Fruit fly (Drosophila melanogaster) whole organism, embryonic: ENCODE results near the gene Tsf2.

Experiments used
- ATbp ChIP-seq: fragments of 200-800 bp; sonication (Bioruptor generic); optimal IDR thresholded peaks from 2 replicates; lab custom pipeline; 2017; ENCODE audit warnings: missing biosample characterization, mild to moderate bottlenecking, missing genetic modification characterization, missing genetic modification reagents
- Antp ChIP-seq: fragments of 200-800 bp; sonication (Bioruptor generic); optimal IDR thresholded peaks from 3 replicates; lab custom pipeline; 2016; ENCODE audit warnings: missing biosample characterization, missing genetic modification characterization
- CG11723 ChIP-seq: fragments of 200-800 bp; sonication (Bioruptor generic); optimal IDR thresholded peaks from 2 replicates; lab custom pipeline; 2017; ENCODE audit warnings: missing biosample characterization, mild to moderate bottlenecking, missing genetic modification characterization
- CG13296 ChIP-seq: fragments of 200-800 bp; sonication (Bioruptor generic); optimal IDR thresholded peaks from 3 replicates; lab custom pipeline; 2018; ENCODE audit warnings: missing biosample characterization, mild to moderate bottlenecking, missing genetic modification characterization
- CG13424 ChIP-seq: fragments of 200-800 bp; sonication (Bioruptor generic); optimal IDR thresholded peaks from 2 replicates; lab custom pipeline; 2019; ENCODE audit warnings: missing biosample characterization, mild to moderate bottlenecking, missing genetic modification characterization, moderate library complexity
- CG13624 ChIP-seq: fragments of 200-800 bp; sonication (Bioruptor generic); optimal IDR thresholded peaks from 2 replicates; lab custom pipeline; 2016; ENCODE audit warnings: missing biosample characterization, missing genetic modification characterization
- CG13894 ChIP-seq: fragments of 200-800 bp; sonication (Bioruptor generic); optimal IDR thresholded peaks from 3 replicates; lab custom pipeline; 2018; ENCODE audit warnings: missing biosample characterization, mild to moderate bottlenecking, missing genetic modification characterization, moderate library complexity
- CG14860 ChIP-seq: fragments of 200-800 bp; sonication (Bioruptor generic); IDR thresholded peaks from 3 replicates; pipeline ENCODE4 v1.3.6; 2022; ENCODE audit warnings: missing biosample characterization, missing genetic modification characterization; ENCODE audit not compliant: partially characterized antibody
- CG15011 ChIP-seq: fragments of 200-800 bp; sonication (Bioruptor generic); optimal IDR thresholded peaks from 3 replicates; lab custom pipeline; 2018; ENCODE audit warnings: missing biosample characterization, mild to moderate bottlenecking, missing genetic modification characterization
- CG17361 ChIP-seq: fragments of 200-800 bp; sonication (Bioruptor generic); IDR thresholded peaks from 3 replicates; pipeline ENCODE4 v1.3.6; 2022; ENCODE audit warnings: missing biosample characterization, missing genetic modification characterization
- CG17829 ChIP-seq: fragments of 200-800 bp; optimal IDR thresholded peaks from 2 replicates; lab custom pipeline; 2019; ENCODE audit warnings: missing biosample characterization, mild to moderate bottlenecking, missing genetic modification characterization, moderate library complexity
- CG18262 ChIP-seq: fragments of 200-800 bp; optimal IDR thresholded peaks from 3 replicates; lab custom pipeline; 2019; ENCODE audit warnings: missing biosample characterization, mild to moderate bottlenecking, missing genetic modification characterization, moderate library complexity
- CG18476 ChIP-seq: fragments of 200-800 bp; sonication (Bioruptor generic); optimal IDR thresholded peaks from 2 replicates; lab custom pipeline; 2016; ENCODE audit warnings: missing biosample characterization, mild to moderate bottlenecking, missing genetic modification characterization
- CG32772 ChIP-seq: fragments of 200-800 bp; sonication (Bioruptor generic); IDR thresholded peaks from 2 replicates; pipeline ENCODE4 v1.3.6; 2022; ENCODE audit warnings: missing biosample characterization, missing genetic modification characterization
- CG3281 ChIP-seq: fragments of 200-800 bp; sonication (Bioruptor generic); optimal IDR thresholded peaks from 3 replicates; lab custom pipeline; 2017; ENCODE audit warnings: missing biosample characterization, mild to moderate bottlenecking, missing genetic modification characterization
- CG3726 ChIP-seq: fragments of 200-800 bp; sonication (Bioruptor generic); IDR thresholded peaks from 3 replicates; pipeline ENCODE4, ENCODE4 v1.3.6; 2022; ENCODE audit warnings: missing biosample characterization, missing genetic modification characterization
- CG3995 ChIP-seq: fragments of 200-800 bp; sonication (Bioruptor generic); optimal IDR thresholded peaks from 3 replicates; lab custom pipeline; 2016; ENCODE audit warnings: missing biosample characterization, missing genetic modification characterization
- CG7839 ChIP-seq: fragments of 200-800 bp; sonication (Bioruptor generic); optimal IDR thresholded peaks from 3 replicates; lab custom pipeline; 2018; ENCODE audit warnings: missing biosample characterization, mild to moderate bottlenecking, missing genetic modification characterization, moderate library complexity
- CG8290 ChIP-seq, 3 experiments: fragments of 200-800 bp; sonication (Bioruptor generic); optimal IDR thresholded peaks; 2 replicates each; lab custom pipeline; 2016 to 2019; ENCODE audit warnings: missing biosample characterization in 3 of 3, missing genetic modification characterization in 3 of 3, mild to moderate bottlenecking in 2 of 3, moderate library complexity in 1 of 3
- CG8765 ChIP-seq: fragments of 200-800 bp; sonication (Bioruptor generic); IDR thresholded peaks from 2 replicates; pipeline ENCODE4 v1.3.6; 2022; ENCODE audit warnings: missing biosample characterization, missing genetic modification characterization
- CG8924 ChIP-seq: fragments of 200-800 bp; optimal IDR thresholded peaks from 3 replicates; lab custom pipeline; 2019; ENCODE audit warnings: missing biosample characterization, mild to moderate bottlenecking, missing genetic modification characterization, moderate library complexity
- CG9609 ChIP-seq: fragments of 200-800 bp; sonication (Bioruptor generic); optimal IDR thresholded peaks from 3 replicates; lab custom pipeline; 2016; ENCODE audit warnings: missing biosample characterization, missing genetic modification characterization
- CoRest ChIP-seq: fragments of 200-800 bp; sonication (Bioruptor generic); optimal IDR thresholded peaks from 3 replicates; lab custom pipeline; 2018; ENCODE audit warnings: missing biosample characterization, mild to moderate bottlenecking, missing genetic modification characterization, moderate library complexity
- Doc3 ChIP-seq: fragments of 200-800 bp; sonication (Bioruptor generic); IDR thresholded peaks from 3 replicates; pipeline ENCODE4 v1.3.6; 2022; ENCODE audit warnings: missing biosample characterization, missing genetic modification characterization; ENCODE audit not compliant: partially characterized antibody
- Fer1 ChIP-seq: fragments of 200-800 bp; sonication (Bioruptor generic); optimal IDR thresholded peaks from 2 replicates; lab custom pipeline; 2017; ENCODE audit warnings: missing biosample characterization, mild to moderate bottlenecking, missing genetic modification characterization
- H2.0 ChIP-seq: fragments of 200-800 bp; sonication (Bioruptor generic); IDR thresholded peaks from 2 replicates; pipeline ENCODE4 v1.3.6; 2022; ENCODE audit warnings: missing biosample characterization, missing genetic modification characterization
- HHEX ChIP-seq: fragments of 200-800 bp; sonication (Bioruptor generic); optimal IDR thresholded peaks from 3 replicates; lab custom pipeline; 2017; ENCODE audit warnings: missing biosample characterization, mild to moderate bottlenecking, missing genetic modification characterization, missing genetic modification reagents
- Meics ChIP-seq: fragments of 200-800 bp; sonication (Bioruptor generic); optimal IDR thresholded peaks from 2 replicates; lab custom pipeline; 2017; ENCODE audit warnings: missing biosample characterization, mild to moderate bottlenecking, missing genetic modification characterization
- Opbp ChIP-seq: fragments of 200-800 bp; sonication (Bioruptor generic); IDR thresholded peaks from 3 replicates; pipeline ENCODE4 v1.3.6; 2022; ENCODE audit warnings: missing biosample characterization, missing genetic modification characterization; ENCODE audit not compliant: partially characterized antibody
- PHDP ChIP-seq: fragments of 200-800 bp; sonication (Bioruptor generic); optimal IDR thresholded peaks from 3 replicates; lab custom pipeline; 2018; ENCODE audit warnings: missing biosample characterization, mild to moderate bottlenecking, missing genetic modification characterization, moderate library complexity
- Rx ChIP-seq: fragments of 200-800 bp; sonication (Bioruptor generic); IDR thresholded peaks from 2 replicates; pipeline ENCODE4 v1.3.6; 2022; ENCODE audit warnings: missing biosample characterization, missing genetic modification characterization
- Xrp1 ChIP-seq: fragments of 200-800 bp; sonication (Bioruptor generic); IDR thresholded peaks from 2 replicates; pipeline ENCODE4 v1.3.6; 2022; ENCODE audit warnings: missing biosample characterization, missing genetic modification characterization
- az2 ChIP-seq: fragments of 200-800 bp; sonication (Bioruptor generic); optimal IDR thresholded peaks from 3 replicates; lab custom pipeline; 2016; ENCODE audit warnings: missing biosample characterization, missing genetic modification characterization
- crp ChIP-seq, 2 experiments: fragments of 200-800 bp; sonication (Bioruptor generic); optimal IDR thresholded peaks; 2 replicates in 1 of 2; 3 replicates in 1 of 2; lab custom pipeline; 2017; ENCODE audit warnings: missing biosample characterization in 2 of 2, missing genetic modification characterization in 2 of 2, mild to moderate bottlenecking in 1 of 2, moderate library complexity in 1 of 2
- danr ChIP-seq: fragments of 200-800 bp; sonication (Bioruptor generic); IDR thresholded peaks from 2 replicates; pipeline ENCODE4 v1.3.6; 2022; ENCODE audit warnings: missing biosample characterization, missing genetic modification characterization
- dati ChIP-seq: fragments of 200-800 bp; sonication (Bioruptor generic); IDR thresholded peaks from 2 replicates; pipeline ENCODE4 v1.3.6; 2022; ENCODE audit warnings: missing biosample characterization, missing genetic modification characterization
- eve ChIP-seq, 2 experiments: fragments of >200 bp; optimal IDR thresholded peaks; 2 replicates each; lab custom pipeline; 2017; ENCODE audit warnings: missing biosample characterization in 2 of 2, missing genetic modification characterization in 2 of 2
- eyg ChIP-seq: fragments of 200-800 bp; sonication (Bioruptor generic); optimal IDR thresholded peaks from 3 replicates; lab custom pipeline; 2016; ENCODE audit warnings: missing biosample characterization, missing genetic modification characterization
- jing ChIP-seq: fragments of 200-800 bp; sonication (Bioruptor generic); optimal IDR thresholded peaks from 2 replicates; lab custom pipeline; 2018; ENCODE audit warnings: missing biosample characterization, mild to moderate bottlenecking, missing genetic modification characterization
- ken ChIP-seq: fragments of 200-800 bp; sonication (Bioruptor generic); IDR thresholded peaks from 3 replicates; pipeline ENCODE4 v1.3.6; 2022; ENCODE audit warnings: missing biosample characterization, missing genetic modification characterization
- luna ChIP-seq: fragments of 200-800 bp; sonication (Bioruptor generic); optimal IDR thresholded peaks from 2 replicates; lab custom pipeline; 2016; ENCODE audit warnings: missing biosample characterization, missing genetic modification characterization
- odd ChIP-seq: fragments of 200-800 bp; sonication (Bioruptor generic); optimal IDR thresholded peaks from 2 replicates; lab custom pipeline; 2017; ENCODE audit warnings: missing biosample characterization, mild to moderate bottlenecking, missing genetic modification characterization
- onecut ChIP-seq: fragments of 200-800 bp; sonication (Bioruptor generic); IDR thresholded peaks from 2 replicates; pipeline ENCODE4 v1.3.6; 2022; ENCODE audit warnings: missing biosample characterization, missing genetic modification characterization
- org-1 ChIP-seq: fragments of 200-800 bp; sonication (Bioruptor generic); optimal IDR thresholded peaks from 2 replicates; lab custom pipeline; 2017; ENCODE audit warnings: missing biosample characterization, missing genetic modification characterization
- pan ChIP-seq, 4 experiments: fragments of >200 bp in 3 of 4; fragments of 200-800 bp in 1 of 4; sonication (Bioruptor generic) in 1 of 4; optimal IDR thresholded peaks in 3 of 4; IDR thresholded peaks in 1 of 4; 2 replicates each; pipeline versions ENCODE4 v1.3.6 to Lab custom; 2017 to 2022; ENCODE audit warnings: missing biosample characterization in 2 of 4, missing genetic modification characterization in 2 of 4, mixed read lengths in 1 of 4
- slp2 ChIP-seq: fragments of 200-800 bp; sonication (Bioruptor generic); optimal IDR thresholded peaks from 2 replicates; lab custom pipeline; 2016; ENCODE audit warnings: missing biosample characterization, missing genetic modification characterization
- stwl ChIP-seq: fragments of 200-800 bp; sonication (Bioruptor generic); optimal IDR thresholded peaks from 3 replicates; lab custom pipeline; 2018; ENCODE audit warnings: missing biosample characterization, mild to moderate bottlenecking, missing genetic modification characterization, moderate library complexity
- sug ChIP-seq: fragments of 200-800 bp; optimal IDR thresholded peaks from 2 replicates; lab custom pipeline; 2019; ENCODE audit warnings: missing biosample characterization, mild to moderate bottlenecking, missing genetic modification characterization, moderate library complexity
- tio ChIP-seq: fragments of 200-800 bp; sonication (Bioruptor generic); optimal IDR thresholded peaks from 2 replicates; lab custom pipeline; 2017; ENCODE audit warnings: missing biosample characterization, missing genetic modification characterization, inconsistent platforms
- vvl ChIP-seq: fragments of 200-800 bp; sonication (Bioruptor generic); IDR thresholded peaks from 2 replicates; pipeline ENCODE4 v1.3.6; 2022; ENCODE audit warnings: missing biosample characterization, missing genetic modification characterization

Tsf2 gene

DNA sequence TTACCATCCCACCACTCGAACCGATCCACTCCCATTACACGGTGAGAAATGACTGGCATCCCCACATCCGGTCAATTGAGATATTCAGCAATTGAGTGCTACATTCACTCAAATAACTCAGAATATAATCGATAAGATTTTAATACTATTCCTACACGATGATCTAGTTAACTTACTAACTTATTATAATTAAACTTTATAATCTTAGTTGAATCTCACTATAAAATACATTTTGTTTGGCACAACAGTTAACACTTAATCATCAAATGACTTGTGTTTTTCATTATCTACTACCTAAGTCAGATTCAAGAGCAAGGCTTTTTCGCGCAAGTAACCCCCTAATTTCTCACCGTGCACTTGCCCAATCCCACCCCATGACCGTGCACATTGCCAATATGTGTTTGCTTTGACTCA is 38.2 kb downstream of the Tsf2 start (continued):
- TF ChIP-seq CG3281: peak; percentile 47
- no peak for TF ChIP-seq CG14860 (GFP tag; lab: Robert Waterston, UW)
- peak; percentile 26 for TF ChIP-seq tio (GFP tag; lab: Kevin White, UChicago)
- TF ChIP-seq Rx (GFP tag; lab: Robert Waterston, UW): no peak
- no peak for TF ChIP-seq Antp (GFP tag; lab: Kevin White, UChicago)
- peak; percentile 53 for TF ChIP-seq Meics
- TF ChIP-seq CG17361: peak; percentile 71
- no peak for TF ChIP-seq H2.0 (GFP tag; lab: Robert Waterston, UW)
- no peak for TF ChIP-seq CG13624
- no peak for TF ChIP-seq CG13894 (tag; lab: Kevin White, UChicago)
- TF ChIP-seq Opbp (GFP tag; lab: Robert Waterston, UW): no peak
- no peak for TF ChIP-seq pan (optimal IDR thresholded peaks at IDR 0.05; lab: Kevin White, UChicago)
- peak in 1 of 2 experiments; percentile 22 for TF ChIP-seq pan (GFP tag; optimal IDR thresholded peaks at IDR 0.05 in 1 of 2, IDR thresholded peaks at IDR 0.05 in 1 of 2)
- TF ChIP-seq HHEX (GFP tag; lab: Kevin White, UChicago): peak; percentile 8
- TF ChIP-seq luna (GFP tag; lab: Kevin White, UChicago): no peak
- TF ChIP-seq CG13424: peak; percentile 62
- no peak for TF ChIP-seq CG8290 (GFP tag; optimal IDR thresholded peaks at IDR 0.05; lab: Kevin White, UChicago)
- TF ChIP-seq CG8290 (tag; optimal IDR thresholded peaks at IDR 0.05; lab: Kevin White, UChicago): no peak
- peak; percentile 20 for TF ChIP-seq CG18476
- TF ChIP-seq dati (GFP tag; lab: Robert Waterston, UW): no peak
- TF ChIP-seq CG11723 (GFP tag; lab: Kevin White, UChicago): peak; percentile 38
- peak; percentile 59 for TF ChIP-seq CG7839 (tag; lab: Kevin White, UChicago)
- TF ChIP-seq CG18262 (tag; lab: Kevin White, UChicago): peak; percentile 68
- TF ChIP-seq eve (GFP tag; optimal IDR thresholded peaks at IDR 0.05; lab: Kevin White, UChicago): no peak
- peak; percentile 0 for TF ChIP-seq sug (tag; lab: Kevin White, UChicago)
- TF ChIP-seq org-1 (GFP tag; lab: Kevin White, UChicago): peak; percentile 36
- no peak for TF ChIP-seq eyg (GFP tag; lab: Kevin White, UChicago)
- TF ChIP-seq ATbp (GFP tag; lab: Kevin White, UChicago): peak; percentile 24
- TF ChIP-seq ken: no peak
- TF ChIP-seq CG3726: no peak
- TF ChIP-seq vvl (GFP tag; lab: Robert Waterston, UW): 0 out of 2 replicates have a peak, but pooled peaks have one; percentile 19
- peak; percentile 35 for TF ChIP-seq az2
- TF ChIP-seq CG9609 (GFP tag; lab: Kevin White, UChicago): no peak
- no peak for TF ChIP-seq danr (GFP tag; lab: Robert Waterston, UW)
- TF ChIP-seq CG17829 (tag; lab: Kevin White, UChicago): peak; percentile 46
- peak; percentile 34 for TF ChIP-seq odd
- TF ChIP-seq CoRest (tag; lab: Kevin White, UChicago): peak; percentile 65
- TF ChIP-seq PHDP (tag; lab: Kevin White, UChicago): peak; percentile 46
- peak; percentile 36 for TF ChIP-seq CG8924 (tag; lab: Kevin White, UChicago)
- peak; percentile 4 for TF ChIP-seq CG15011 (GFP tag; lab: Kevin White, UChicago)
- TF ChIP-seq crp (GFP tag; optimal IDR thresholded peaks at IDR 0.05; lab: Kevin White, UChicago): no peak
- peak; percentile 35 for TF ChIP-seq Fer1
- TF ChIP-seq CG3995: no peak
- no peak for TF ChIP-seq stwl (tag; lab: Kevin White, UChicago)
- no peak for TF ChIP-seq jing
- peak; percentile 1 for TF ChIP-seq slp2 (GFP tag; lab: Kevin White, UChicago)
- peak; percentile 39 for TF ChIP-seq onecut (GFP tag; lab: Robert Waterston, UW)
- TF ChIP-seq CG13296 (GFP tag; lab: Kevin White, UChicago): peak; percentile 51
- 0 out of 2 replicates have a peak, but pooled peaks have one; percentile 11 for TF ChIP-seq CG32772 (GFP tag; lab: Robert Waterston, UW)
- no peak for TF ChIP-seq CG8765 (GFP tag; lab: Robert Waterston, UW)
- no peak for TF ChIP-seq Doc3
- 0 out of 2 replicates have a peak, but pooled peaks have one; percentile 26 for TF ChIP-seq Xrp1
